Fruit fly (Drosophila melanogaster): Measurements from ENCODE around the gene PTPMT1.
A peak's percentile ranks its signal among the peaks of the same experiment; 100 is the strongest.

Gene PTPMT1

dm6 chr3R:23728086-23728485 is 30.1 kb upstream of the PTPMT1 start:
- no peak for TF ChIP-seq noc (tag; optimal IDR thresholded peaks at IDR 0.05)

dm6 chr3R:23729066-23729465 is 29.1 kb upstream of the PTPMT1 start:
- TF ChIP-seq noc (tag; optimal IDR thresholded peaks at IDR 0.05): peak; percentile 78

DNA sequence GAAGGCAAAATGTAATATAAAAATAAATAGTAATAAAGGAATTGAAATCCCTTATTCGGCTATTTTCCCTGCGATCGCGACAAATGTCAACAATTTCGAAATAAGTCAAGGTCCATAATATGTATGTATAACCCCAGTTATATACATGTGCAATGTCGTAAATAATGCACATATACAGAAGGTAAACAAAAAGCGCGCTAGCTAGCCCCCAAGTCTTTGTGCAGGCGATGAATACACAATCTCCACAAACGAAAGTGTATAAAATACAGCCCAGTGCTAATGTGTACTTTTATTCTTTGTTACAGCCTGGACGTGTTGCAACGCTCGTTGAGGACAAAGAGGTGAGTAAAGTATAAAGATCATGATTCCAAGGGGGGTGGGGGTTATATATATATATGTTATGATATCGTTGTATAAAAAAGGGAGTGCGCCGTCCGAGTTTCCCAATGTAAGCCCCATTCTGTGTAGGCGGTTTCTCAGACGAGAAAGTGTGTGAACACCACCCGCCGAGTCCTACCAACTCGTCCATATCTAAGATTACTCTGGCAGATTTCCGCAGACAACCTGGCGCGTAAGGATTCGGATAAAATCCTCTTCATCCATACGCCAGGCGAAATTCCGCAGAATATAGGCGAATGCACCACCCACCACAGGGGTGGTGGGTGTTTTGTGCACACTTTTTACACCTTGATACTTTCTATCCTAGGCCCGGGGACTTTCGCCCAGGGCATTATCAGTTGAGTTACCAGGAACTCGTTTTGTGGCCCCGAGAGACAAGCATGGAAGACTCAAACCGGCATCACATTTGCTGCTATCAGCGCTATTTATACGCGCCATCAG is 28.3 kb upstream of the PTPMT1 start:
- TF ChIP-seq noc (tag; optimal IDR thresholded peaks at IDR 0.05): no peak

dm6 chr3R:23730472-23730801 is 27.7 kb upstream of the PTPMT1 start:
- TF ChIP-seq noc (tag; optimal IDR thresholded peaks at IDR 0.05): no peak

DNA sequence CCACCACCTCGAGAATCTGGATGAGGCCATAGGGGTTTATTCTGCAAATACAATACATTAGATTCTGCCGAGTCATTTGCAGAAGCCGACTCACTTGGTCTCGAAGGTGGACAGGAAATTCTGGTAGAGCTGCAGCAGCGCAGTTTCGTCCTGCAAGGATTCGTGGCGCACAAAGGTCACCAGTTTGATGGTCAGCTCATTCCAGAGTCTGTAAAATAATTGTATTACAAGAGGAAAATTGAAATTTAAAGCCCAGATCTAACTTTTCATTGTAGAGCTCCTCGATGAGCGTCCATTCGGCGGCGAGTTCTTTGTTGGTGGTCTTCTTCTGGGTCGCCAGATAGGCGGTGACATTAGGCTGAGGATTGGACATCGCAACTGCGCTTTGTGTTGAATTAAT is 25.6 kb upstream of the PTPMT1 start:
- TF ChIP-seq noc (tag; optimal IDR thresholded peaks at IDR 0.05): no peak

- TF ChIP-seq noc (tag; optimal IDR thresholded peaks at IDR 0.05): no peak
Measured at dm6 chr3R:23732990-23733512, 25.1 kb upstream of the PTPMT1 start, which contains the start of the genes Hmgcr and Rpn9. TSS of gene Hmgcr (plus strand) at chr3R:23733324. TSS of gene Rpn9 (minus strand) at chr3R:23733462.

- no peak for TF ChIP-seq noc (tag; optimal IDR thresholded peaks at IDR 0.05)
Measured at dm6 chr3R:23733771-23734170, 24.4 kb upstream of the PTPMT1 start.

DNA sequence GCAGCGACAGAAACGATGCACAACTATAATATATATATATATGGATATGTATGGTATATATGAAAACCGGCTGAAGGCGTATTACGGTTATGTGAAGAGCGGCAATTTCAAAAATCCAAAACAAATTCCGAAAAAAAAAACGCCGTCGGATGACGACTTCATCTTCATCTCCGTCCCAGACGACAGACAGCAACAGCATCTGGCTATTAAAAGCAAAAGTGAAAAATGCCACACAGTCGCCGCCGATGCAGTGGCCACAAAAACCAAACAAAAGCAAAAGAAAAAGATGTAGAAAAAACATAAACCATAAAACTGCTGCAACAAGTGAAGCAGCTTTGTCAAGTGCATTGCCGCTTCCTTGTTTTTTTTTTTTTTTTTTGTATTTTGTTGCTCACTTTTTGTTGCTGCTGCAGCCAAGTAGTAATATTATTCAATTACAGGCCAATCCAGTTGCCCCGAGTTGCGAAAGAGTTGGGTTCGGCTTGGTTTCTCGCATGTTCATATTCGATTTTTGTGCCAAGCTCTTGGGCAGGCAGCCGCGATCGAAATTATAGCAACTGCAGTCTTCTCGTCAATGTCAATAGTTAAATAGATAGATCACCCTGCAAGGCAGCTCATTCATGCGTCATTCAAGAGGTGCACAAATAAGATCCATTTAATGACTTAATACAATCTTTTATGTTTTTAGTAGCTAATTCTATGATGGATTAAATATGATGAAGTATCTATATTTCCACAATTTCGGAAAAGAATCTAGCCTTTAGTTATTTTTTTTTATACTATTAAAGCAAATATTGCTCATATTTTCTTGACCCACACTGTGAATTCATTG is 23.4 kb upstream of the PTPMT1 start:
- TF ChIP-seq noc (tag; optimal IDR thresholded peaks at IDR 0.05): no peak

- TF ChIP-seq noc (tag; optimal IDR thresholded peaks at IDR 0.05): no peak
Measured at dm6 chr3R:23735648-23736047, 22.5 kb upstream of the PTPMT1 start.

- TF ChIP-seq noc (tag; optimal IDR thresholded peaks at IDR 0.05): no peak
Measured at dm6 chr3R:23736365-23736764, 21.8 kb upstream of the PTPMT1 start.

dm6 chr3R:23737676-23738574 is 20.2 kb upstream of the PTPMT1 start:
- TF ChIP-seq noc (tag; optimal IDR thresholded peaks at IDR 0.05): no peak

dm6 chr3R:23740968-23741367 is 17.2 kb upstream of the PTPMT1 start:
- no peak for TF ChIP-seq noc (tag; optimal IDR thresholded peaks at IDR 0.05)

dm6 chr3R:23747446-23747845 is 10.7 kb upstream of the PTPMT1 start:
- no peak for TF ChIP-seq noc (tag; optimal IDR thresholded peaks at IDR 0.05)

DNA sequence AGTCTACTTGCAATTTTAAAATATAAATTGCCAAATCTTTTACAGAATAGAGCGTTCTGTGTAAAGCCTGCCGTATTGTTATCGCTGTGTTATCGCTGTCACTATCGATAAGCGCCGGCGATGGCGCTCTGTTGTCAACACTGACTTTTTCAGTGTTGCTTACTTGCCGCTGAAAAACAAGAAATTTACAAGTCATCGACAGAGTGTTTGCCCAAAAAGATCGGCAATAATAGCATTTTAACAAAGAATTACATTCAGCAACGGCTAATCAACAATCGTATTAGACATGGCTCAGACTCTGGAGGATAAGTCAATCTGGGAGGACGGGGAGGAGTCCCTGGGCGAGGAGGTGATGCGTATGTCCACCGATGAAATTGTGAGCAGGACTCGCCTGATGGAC is 5.4 kb upstream of the PTPMT1 start, which contains the start of the genes RanBP3 and Rpt5:
Gene RanBP3, minus strand, starts transcription at position 107 of the 400 bp plus-strand sequence.
Gene Rpt5, plus strand, starts transcription at position 149 of the 400 bp plus-strand sequence.
- peak; percentile 64 for TF ChIP-seq noc (tag; optimal IDR thresholded peaks at IDR 0.05)

DNA sequence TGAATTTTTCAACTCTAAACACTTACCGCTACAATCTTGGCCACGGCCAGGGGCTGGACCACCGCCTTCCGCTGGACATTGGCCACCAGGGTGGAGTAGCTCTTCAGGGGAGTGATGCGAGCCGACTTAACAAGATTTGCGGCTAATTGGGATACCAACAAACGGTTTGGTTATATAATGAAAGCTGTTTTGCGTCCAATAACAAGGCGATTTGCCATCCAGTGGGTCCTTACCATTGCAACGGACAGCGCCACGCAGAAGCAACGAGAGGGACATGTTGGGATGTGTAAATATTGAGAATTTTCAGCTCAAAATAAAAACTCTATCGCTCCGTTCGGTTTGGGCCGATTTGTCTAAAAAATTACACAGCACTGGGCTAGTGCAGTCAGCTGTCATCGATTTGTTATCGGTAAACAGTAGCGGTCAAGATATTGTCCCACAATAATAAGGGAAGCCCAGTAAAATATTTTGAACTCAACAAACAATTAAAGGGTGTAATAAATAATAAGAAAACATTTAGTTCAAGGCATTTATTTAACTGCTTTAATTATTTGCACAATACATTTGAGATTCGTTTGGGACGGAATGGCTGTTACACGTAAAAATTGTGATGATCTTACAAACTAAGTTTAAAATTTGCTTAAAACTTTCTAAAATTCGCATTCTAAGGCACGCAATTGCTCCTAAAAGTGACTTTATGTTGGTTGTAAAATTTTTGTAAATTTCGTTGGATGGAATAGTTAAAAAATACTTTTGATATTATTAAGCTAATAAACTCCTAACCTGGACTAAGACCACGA is 2.3 kb downstream of the PTPMT1 start, which contains the start of gene SdhD:
Gene SdhD, minus strand, starts transcription at position 382 of the 800 bp plus-strand sequence.
- TF ChIP-seq noc (tag; optimal IDR thresholded peaks at IDR 0.05): peak; percentile 7

All from whole organism, larva.